Worm (Caenorhabditis elegans): ENCODE measurements around the gene Y71H2AR.2.

- no peak for TF ChIP-seq ham-2 (GFP tag; optimal IDR thresholded peaks at IDR 0.05)
- no peak for TF ChIP-seq ztf-11 (tag; optimal IDR thresholded peaks at IDR 0.05)
- TF ChIP-seq lsy-2 (tag; optimal IDR thresholded peaks at IDR 0.05) = no peak
Observed at ce11 chrIII:2826770-2827169, 14.0 kb downstream of the Y71H2AR.2 start, which contains the start of gene Y71H2AM.1.

All from whole organism, mixed stage, embryonic.